Worm (Caenorhabditis elegans): Measurements from ENCODE around the gene twk-40.

The twk-40 gene

ce11 chrIII:13465918-13466592 lies 26.2 kb downstream of the twk-40 start, which contains the start of gene cdk-5 (continued):
- TF ChIP-seq ceh-16 (tag; optimal IDR thresholded peaks at IDR 0.05) (peak; percentile 22), gmeb-1 (tag; optimal IDR thresholded peaks at IDR 0.05) (peak; percentile 94), unc-55 (GFP tag; optimal IDR thresholded peaks at IDR 0.05) (peak; percentile 98), sma-9 (GFP tag; optimal IDR thresholded peaks at IDR 0.05) (peak; percentile 93), sma-9 (tag; optimal IDR thresholded peaks at IDR 0.05) (no peak), nhr-21 (tag; optimal IDR thresholded peaks at IDR 0.05) (peak; percentile 93), ama-1 (optimal IDR thresholded peaks at IDR 0.05) (peak; percentile 81)

ce11 chrIII:13464493-13465362 lies 27.5 kb downstream of the twk-40 start, which contains the start of gene kel-3:
Gene kel-3 (plus strand): TSS chrIII:13464820.
- TF ChIP-seq nhr-129 (tag; optimal IDR thresholded peaks at IDR 0.05) (peak; percentile 85), ceh-82 (tag; optimal IDR thresholded peaks at IDR 0.05) (no peak), unc-39 (tag; optimal IDR thresholded peaks at IDR 0.05) (no peak), sem-4 (tag; optimal IDR thresholded peaks at IDR 0.05) (peak; percentile 26), gmeb-1 (tag; optimal IDR thresholded peaks at IDR 0.05) (peak; percentile 60), unc-55 (GFP tag; optimal IDR thresholded peaks at IDR 0.05) (peak; percentile 14), dmd-4 (tag; optimal IDR thresholded peaks at IDR 0.05) (no peak), F13H6.1 (tag; optimal IDR thresholded peaks at IDR 0.05) (peak; percentile 83), zag-1 (tag; optimal IDR thresholded peaks at IDR 0.05) (peak; percentile 63), mdl-1 (tag; optimal IDR thresholded peaks at IDR 0.05) (peak in 1 of 2 experiments; percentile 42), crh-2 (tag; optimal IDR thresholded peaks at IDR 0.05) (peak; percentile 90), lin-11 (tag; optimal IDR thresholded peaks at IDR 0.05) (no peak), ZK546.5 (tag; optimal IDR thresholded peaks at IDR 0.05) (peak; percentile 56), ztf-11 (tag; optimal IDR thresholded peaks at IDR 0.05) (no peak), mab-5 (tag; optimal IDR thresholded peaks at IDR 0.05) (no peak), mbf-1 (tag; optimal IDR thresholded peaks at IDR 0.05) (no peak), ceh-16 (tag; optimal IDR thresholded peaks at IDR 0.05) (no peak), alr-1 (tag; optimal IDR thresholded peaks at IDR 0.05) (no peak), peb-1 (tag; optimal IDR thresholded peaks at IDR 0.05) (no peak), Y55F3AM.14 (GFP tag; optimal IDR thresholded peaks at IDR 0.05) (peak; percentile 54), fos-1 (tag; optimal IDR thresholded peaks at IDR 0.05) (peak; percentile 63), nhr-25 (tag; optimal IDR thresholded peaks at IDR 0.05) (peak; percentile 53), blmp-1 (tag; optimal IDR thresholded peaks at IDR 0.05; ENCODE audit: insufficient read depth) (peak; percentile 53), sma-9 (GFP tag; optimal IDR thresholded peaks at IDR 0.05) (peak; percentile 92), sma-9 (tag; optimal IDR thresholded peaks at IDR 0.05) (no peak), aly-2 (tag; optimal IDR thresholded peaks at IDR 0.05) (peak; percentile 8), nhr-6 (tag; optimal IDR thresholded peaks at IDR 0.05) (peak; percentile 60), lsy-2 (tag; optimal IDR thresholded peaks at IDR 0.05) (peak; percentile 38 to 82), nhr-237 (tag; optimal IDR thresholded peaks at IDR 0.05) (peak; percentile 20), skn-1 (tag; optimal IDR thresholded peaks at IDR 0.05) (no peak), C34F6.9 (tag; optimal IDR thresholded peaks at IDR 0.05) (peak; percentile 56), nhr-10 (tag; optimal IDR thresholded peaks at IDR 0.05) (peak; percentile 33), sma-3 (GFP tag; optimal IDR thresholded peaks at IDR 0.05) (peak; percentile 66), egl-27 (tag; optimal IDR thresholded peaks at IDR 0.05) (peak; percentile 28), ztf-1 (GFP tag; conservative IDR thresholded peaks at IDR 0.05) (0 out of 2 replicates have a peak, but pooled peaks have one; percentile 20), elt-3 (tag; optimal IDR thresholded peaks at IDR 0.05) (no peak), nhr-21 (tag; optimal IDR thresholded peaks at IDR 0.05) (peak; percentile 86), snpc-4 (tag; optimal IDR thresholded peaks at IDR 0.05) (no peak), unc-62 (GFP tag; optimal IDR thresholded peaks at IDR 0.05) (no peak), lin-39 (tag; optimal IDR thresholded peaks at IDR 0.05) (no peak), R02D3.7 (tag; optimal IDR thresholded peaks at IDR 0.05) (no peak), ama-1 (optimal IDR thresholded peaks at IDR 0.05) (peak; percentile 96), lin-13 (GFP tag; optimal IDR thresholded peaks at IDR 0.05) (peak; percentile 69), nhr-77 (tag; optimal IDR thresholded peaks at IDR 0.05) (peak; percentile 23), ztf-4 (tag; optimal IDR thresholded peaks at IDR 0.05) (peak; percentile 77), elt-1 (tag; optimal IDR thresholded peaks at IDR 0.05) (no peak), nhr-11 (tag; optimal IDR thresholded peaks at IDR 0.05) (peak; percentile 64), nhr-23 (tag; optimal IDR thresholded peaks at IDR 0.05) (no peak), nhr-12 (tag; optimal IDR thresholded peaks at IDR 0.05) (no peak)
